Worm (Caenorhabditis elegans) whole organism, dauer: ENCODE data around the gene ugt-47.

Experiments used
- unc-62 ChIP-seq: sonication (generic microtip); optimal IDR thresholded peaks from 2 replicates; lab custom pipeline; 2017; ENCODE audit warnings: missing biosample characterization, missing genetic modification reagents, missing genetic modification characterization

ugt-47 gene

DNA sequence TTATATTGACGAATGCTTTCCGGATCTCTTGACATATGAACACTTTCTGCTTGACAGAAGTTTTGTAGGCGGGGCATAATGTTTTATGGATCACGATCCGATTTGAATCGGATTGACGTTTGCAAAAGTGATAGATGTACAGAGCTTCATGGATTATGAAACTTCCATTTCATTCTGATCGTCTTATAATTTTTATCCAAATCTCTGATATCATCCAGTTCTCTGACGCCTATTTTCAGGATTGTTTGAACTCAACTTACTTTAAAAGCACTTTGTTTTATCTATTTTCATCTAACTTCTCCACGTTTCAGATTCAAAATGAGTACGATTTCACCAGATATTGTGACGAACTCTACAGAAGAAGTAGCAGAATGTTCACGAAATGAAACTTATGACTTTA is 31.6 kb downstream of the ugt-47 start, which contains the start of gene npr-39:
npr-39 (plus strand) TSS at position 301 of the 400 bp plus-strand sequence.
- TF ChIP-seq unc-62 (GFP tag; lab: Kevin White, UChicago), result no peak

- no peak for TF ChIP-seq unc-62 (GFP tag; lab: Kevin White, UChicago)
These were observed 32.7 kb downstream of the ugt-47 start for ce11 chrV:10065679-10066078.

- TF ChIP-seq unc-62 (GFP tag; lab: Kevin White, UChicago), result no peak
These were observed 34.2 kb downstream of the ugt-47 start, which contains the start of gene fipr-13 for ce11 chrV:10064221-10064620. TSS of gene fipr-13 (plus strand) at chrV:10064521.

DNA sequence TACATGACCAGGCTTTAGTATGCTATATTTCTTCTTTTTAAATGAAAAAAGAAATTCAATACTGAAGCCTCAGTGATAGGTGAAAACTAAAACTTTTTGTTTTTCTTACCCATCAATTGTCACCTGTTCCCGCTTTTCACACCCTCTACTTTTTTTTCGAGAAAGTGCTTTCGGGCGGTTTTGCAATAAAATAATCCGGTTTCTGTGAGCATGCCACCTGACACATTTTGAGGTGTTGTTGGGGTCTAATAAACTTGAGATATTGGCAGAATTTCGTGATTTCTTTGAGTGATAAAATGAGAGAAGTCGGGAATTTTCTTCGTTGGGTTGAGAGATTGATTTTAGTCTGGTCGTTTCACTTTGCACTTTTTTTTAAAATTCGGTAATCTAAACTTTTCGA is 38.4 kb downstream of the ugt-47 start:
- TF ChIP-seq unc-62 (GFP tag; lab: Kevin White, UChicago), result no peak

- no peak for TF ChIP-seq unc-62 (GFP tag; lab: Kevin White, UChicago)
These were observed 39.6 kb downstream of the ugt-47 start for ce11 chrV:10058748-10059147.

DNA sequence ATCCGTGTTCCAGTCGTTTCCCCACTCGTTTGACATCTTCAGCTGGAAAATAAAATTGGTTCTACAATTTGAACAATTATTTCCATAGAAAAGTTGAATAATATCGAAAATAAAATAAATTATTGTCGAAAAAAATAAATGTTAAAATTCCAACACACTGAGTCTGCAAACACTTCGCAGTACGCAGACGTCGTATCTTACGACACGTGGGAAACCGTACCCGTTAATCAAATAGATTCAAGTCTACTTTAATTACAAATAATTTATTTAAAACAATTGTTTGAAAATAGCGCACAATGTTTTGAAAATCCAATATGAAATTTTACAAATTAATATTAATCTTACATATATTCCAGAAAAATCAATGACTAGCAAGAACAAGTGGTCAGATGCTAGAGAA is 43.5 kb downstream of the ugt-47 start, which contains the start of gene yif-1:
yif-1 (minus strand) TSS at position 42 of the 400 bp plus-strand sequence.
- no peak for TF ChIP-seq unc-62 (GFP tag; lab: Kevin White, UChicago)

- TF ChIP-seq unc-62 (GFP tag; lab: Kevin White, UChicago), result no peak
These were observed 46.5 kb downstream of the ugt-47 start, which contains the start of gene str-118 for ce11 chrV:10051855-10052254. TSS of gene str-118 (plus strand) at chrV:10052155.

ce11 chrV:10047189-10047588 is 51.2 kb downstream of the ugt-47 start:
- TF ChIP-seq unc-62 (GFP tag; lab: Kevin White, UChicago), result no peak

- no peak for TF ChIP-seq unc-62 (GFP tag; lab: Kevin White, UChicago)
These were observed 51.9 kb downstream of the ugt-47 start for ce11 chrV:10046503-10046902.
